Fruit fly (Drosophila melanogaster): ENCODE data around the gene fh.

The fh gene

dm6 chrX:9196362-9196761 lies 47.5 kb upstream of the fh start, which contains the start of gene CG12118 (continued):
- TF ChIP-seq CG7372 (GFP tag; IDR thresholded peaks at IDR 0.05) (peak; percentile 77), HmgD (GFP tag; optimal IDR thresholded peaks at IDR 0.05) (no peak), CG12104 (GFP tag; optimal IDR thresholded peaks at IDR 0.05) (peak; percentile 64), CG8388 (GFP tag; optimal IDR thresholded peaks at IDR 0.05) (peak; percentile 78), fd102C (GFP tag; optimal IDR thresholded peaks at IDR 0.05) (no peak), Mad (GFP tag; optimal IDR thresholded peaks at IDR 0.05) (peak; percentile 74), Blimp-1 (GFP tag; optimal IDR thresholded peaks at IDR 0.05) (peak; percentile 78), CG17568 (GFP tag; optimal IDR thresholded peaks at IDR 0.05) (no peak), danr (GFP tag; IDR thresholded peaks at IDR 0.05) (0 out of 2 replicates have a peak, but pooled peaks have one; percentile 46), E2f1 (GFP tag; IDR thresholded peaks at IDR 0.05) (peak; percentile 80), CG33557 (GFP tag; optimal IDR thresholded peaks at IDR 0.05) (peak; percentile 64), peb (GFP tag; IDR thresholded peaks at IDR 0.05) (peak; percentile 38; the same call in 1 of the 2 replicates), kah (GFP tag; optimal IDR thresholded peaks at IDR 0.05) (no peak), CG13296 (GFP tag; optimal IDR thresholded peaks at IDR 0.05) (peak; percentile 71), CG10959 (GFP tag; IDR thresholded peaks at IDR 0.05) (peak; percentile 63), gcm (GFP tag; optimal IDR thresholded peaks at IDR 0.05) (peak; percentile 64), CG4617 (GFP tag; optimal IDR thresholded peaks at IDR 0.05; ENCODE audit: borderline replicate concordance) (peak; percentile 52), onecut (GFP tag; IDR thresholded peaks at IDR 0.05) (peak; percentile 14; the same call in 1 of the 2 replicates), CG30403 (GFP tag; optimal IDR thresholded peaks at IDR 0.05) (peak; percentile 92), trem (tag; optimal IDR thresholded peaks at IDR 0.05) (peak; percentile 73), CG15269 (tag; optimal IDR thresholded peaks at IDR 0.05) (peak; percentile 75), kni (GFP tag; optimal IDR thresholded peaks at IDR 0.05) (no peak), Poxn (GFP tag; IDR thresholded peaks at IDR 0.05) (peak; percentile 32; the same call in 1 of the 2 replicates), CG14860 (GFP tag; IDR thresholded peaks at IDR 0.05; ENCODE audit: partially characterized antibody) (peak; percentile 78), gfzf (GFP tag; optimal IDR thresholded peaks at IDR 0.05) (no peak), CG1647 (GFP tag; optimal IDR thresholded peaks at IDR 0.05) (no peak), CG8765 (GFP tag; IDR thresholded peaks at IDR 0.05) (0 out of 2 replicates have a peak, but pooled peaks have one; percentile 10), Hey (tag; optimal IDR thresholded peaks at IDR 0.05) (no peak), shn (GFP tag; optimal IDR thresholded peaks at IDR 0.05) (no peak), CG6683 (GFP tag; optimal IDR thresholded peaks at IDR 0.05) (peak; percentile 45), bowl (GFP tag; IDR thresholded peaks at IDR 0.05) (no peak), usp (GFP tag; optimal IDR thresholded peaks at IDR 0.05) (no peak), CG4404 (GFP tag; IDR thresholded peaks at IDR 0.05) (peak; percentile 22; the same call in 1 of the 2 replicates), ftz-f1 (GFP tag; optimal IDR thresholded peaks at IDR 0.05) (no peak), CG10654 (GFP tag; optimal IDR thresholded peaks at IDR 0.05) (peak; percentile 82), chif (GFP tag; optimal IDR thresholded peaks at IDR 0.05) (peak; percentile 0 to 52), CG33213 (GFP tag; optimal IDR thresholded peaks at IDR 0.05) (no peak), CG31365 (tag; optimal IDR thresholded peaks at IDR 0.05) (no peak), CG11695 (GFP tag; IDR thresholded peaks at IDR 0.05) (peak; percentile 67; the same call in 2 of the 3 replicates), sug (tag; optimal IDR thresholded peaks at IDR 0.05) (peak; percentile 57), CG18262 (tag; optimal IDR thresholded peaks at IDR 0.05) (peak; percentile 76), CG34422 (GFP tag; IDR thresholded peaks at IDR 0.05) (peak; percentile 85), sens (GFP tag) (peak; percentile 88), nau (GFP tag; optimal IDR thresholded peaks at IDR 0.05) (no peak), slou (GFP tag; optimal IDR thresholded peaks at IDR 0.05) (peak; percentile 70), exex (tag; optimal IDR thresholded peaks at IDR 0.05) (peak; percentile 50), dati (GFP tag; IDR thresholded peaks at IDR 0.05) (no peak), en (GFP tag; optimal IDR thresholded peaks at IDR 0.05) (no peak), salm (tag; optimal IDR thresholded peaks at IDR 0.05) (peak; percentile 23), CG8290 (GFP tag; optimal IDR thresholded peaks at IDR 0.05) (peak; percentile 78), CG8290 (tag; optimal IDR thresholded peaks at IDR 0.05) (peak; percentile 42 to 43), YL-1 (GFP tag; optimal IDR thresholded peaks at IDR 0.05) (peak; percentile 44)
